Worm (Caenorhabditis elegans) whole organism, L4/young adult: ENCODE data around the gene F23F1.10.

Source experiments
- W03F9.2 ChIP-seq: fragments of 150-350 bp; optimal IDR thresholded peaks from 2 replicates; lab custom pipeline; 2014; ENCODE audit warnings: missing biosample characterization, missing genetic modification characterization
- dao-5 ChIP-seq: sonication (generic microtip); optimal IDR thresholded peaks from 2 replicates; lab custom pipeline; 2016; ENCODE audit warnings: missing genotype, missing genetic modification characterization, moderate library complexity, missing compliant biosample characterization
- him-1 ChIP-seq: sonication (generic microtip); optimal IDR thresholded peaks from 2 replicates; lab custom pipeline; 2016; ENCODE audit warnings: missing genotype, missing genetic modification reagents, missing genetic modification characterization, missing compliant biosample characterization

The F23F1.10 gene

DNA sequence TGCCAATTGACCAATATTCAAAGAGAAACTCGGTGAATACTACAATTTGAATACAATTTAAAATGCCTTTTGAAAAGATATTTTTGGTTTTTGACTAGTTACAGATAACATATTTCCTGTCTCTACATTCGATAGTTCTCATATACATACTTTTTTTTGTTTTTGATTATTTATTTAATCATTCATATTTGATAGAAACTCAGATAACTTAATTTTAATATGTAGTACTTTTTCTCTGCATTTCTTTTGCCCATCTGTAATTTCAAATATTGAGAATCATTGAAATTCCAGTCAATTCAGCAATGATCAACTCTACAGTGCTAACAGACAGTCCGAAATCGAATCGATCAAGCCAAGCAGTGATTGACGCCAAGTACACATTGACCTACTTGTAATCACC is 19.2 kb upstream of the F23F1.10 start, which contains the start of gene C23H3.2:
Gene C23H3.2 (plus strand): TSS at position 301 of the 400 bp plus-strand sequence.
- TF ChIP-seq dao-5 (tag; lab: Kevin White, UChicago) = no peak
- TF ChIP-seq W03F9.2 (tag; lab: Kevin White, UChicago) = no peak
- no peak for TF ChIP-seq him-1 (tag; lab: Kevin White, UChicago)

DNA sequence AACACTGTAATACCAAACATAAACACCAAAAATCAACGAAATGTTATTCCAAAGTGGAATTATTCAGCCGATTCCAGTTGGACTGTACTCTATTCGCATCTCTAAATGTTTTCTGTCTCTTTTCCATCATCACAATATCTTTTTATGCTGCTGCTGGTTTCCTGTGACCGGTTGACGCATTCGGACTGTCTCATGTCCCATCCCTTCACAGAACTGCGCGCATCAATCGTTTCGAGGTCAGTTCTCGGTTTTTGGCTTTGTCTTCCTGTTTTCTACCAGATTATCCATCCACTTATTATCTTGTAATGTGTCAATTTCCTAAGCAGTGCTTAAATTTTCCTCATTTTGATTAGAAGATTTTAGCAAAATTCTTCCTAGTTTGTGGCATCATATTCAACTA is 18.3 kb upstream of the F23F1.10 start:
- no peak for TF ChIP-seq W03F9.2 (tag; lab: Kevin White, UChicago)
- TF ChIP-seq dao-5 (tag; lab: Kevin White, UChicago) = no peak
- TF ChIP-seq him-1 (tag; lab: Kevin White, UChicago) = no peak

- TF ChIP-seq W03F9.2 (tag; lab: Kevin White, UChicago) = no peak
- TF ChIP-seq him-1 (tag; lab: Kevin White, UChicago) = no peak
- TF ChIP-seq dao-5 (tag; lab: Kevin White, UChicago) = no peak
These were observed 16.1 kb upstream of the F23F1.10 start for ce11 chrII:57873-58272.

ce11 chrII:57370-57769 is 15.6 kb upstream of the F23F1.10 start, which contains the start of gene ascc-1:
Gene ascc-1, plus strand, starts transcription at chrII:57670.
- no peak for TF ChIP-seq dao-5 (tag; lab: Kevin White, UChicago)
- no peak for TF ChIP-seq W03F9.2 (tag; lab: Kevin White, UChicago)
- no peak for TF ChIP-seq him-1 (tag; lab: Kevin White, UChicago)

DNA sequence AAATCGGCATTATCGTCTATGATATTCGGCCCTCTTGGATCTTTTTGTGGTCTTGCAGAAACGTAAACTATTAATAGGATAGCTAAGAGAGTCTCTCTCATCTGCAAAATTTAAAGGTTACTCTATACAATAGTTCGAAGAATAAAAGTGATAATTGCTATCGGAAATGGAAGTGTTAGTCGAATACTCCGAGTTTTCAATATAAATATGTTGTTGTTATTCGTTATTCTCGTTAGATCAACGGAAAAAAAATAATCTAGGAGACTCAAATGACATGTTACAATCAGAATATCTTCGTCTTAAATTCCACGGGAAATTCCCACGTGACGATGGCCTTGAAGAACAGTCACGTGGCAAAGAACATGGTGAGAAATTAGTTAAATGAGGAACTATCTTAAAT is 13.4 kb upstream of the F23F1.10 start, which contains the start of gene tre-5:
Gene tre-5 (minus strand): TSS at position 101 of the 400 bp plus-strand sequence.
- TF ChIP-seq him-1 (tag; lab: Kevin White, UChicago) (no peak), dao-5 (tag; lab: Kevin White, UChicago) (no peak), W03F9.2 (tag; lab: Kevin White, UChicago) (no peak)

ce11 chrII:51352-51751 is 9.6 kb upstream of the F23F1.10 start, which contains the start of gene sptl-1:
Gene sptl-1, plus strand, starts transcription at chrII:51652.
- TF ChIP-seq him-1 (tag; lab: Kevin White, UChicago) = no peak
- no peak for TF ChIP-seq dao-5 (tag; lab: Kevin White, UChicago)
- no peak for TF ChIP-seq W03F9.2 (tag; lab: Kevin White, UChicago)

- TF ChIP-seq him-1 (tag; lab: Kevin White, UChicago) = no peak
- no peak for TF ChIP-seq W03F9.2 (tag; lab: Kevin White, UChicago)
- TF ChIP-seq dao-5 (tag; lab: Kevin White, UChicago) = no peak
These were observed 9.1 kb upstream of the F23F1.10 start for ce11 chrII:50862-51261.

DNA sequence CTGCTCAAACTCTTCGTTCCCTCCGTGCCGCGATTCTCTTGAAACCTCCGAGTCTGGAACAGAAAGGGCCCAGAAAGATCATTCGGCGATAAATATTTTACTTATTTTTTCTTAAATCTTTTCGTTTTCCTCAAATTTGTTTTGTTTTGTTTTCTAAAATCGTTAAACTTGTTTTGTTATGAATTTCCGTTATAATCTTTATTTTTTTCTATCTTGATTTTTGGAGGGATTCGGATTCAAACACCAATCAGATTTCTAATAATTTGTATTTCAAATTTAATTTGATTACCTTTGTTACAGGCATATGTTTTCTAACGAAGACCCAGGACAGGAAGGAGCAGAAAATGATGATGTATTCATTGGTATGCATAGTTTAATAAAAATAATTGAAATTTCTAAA is 5.5 kb upstream of the F23F1.10 start, which contains the start of gene C23H3.5:
Gene C23H3.5 (plus strand): TSS at position 301 of the 400 bp plus-strand sequence.
- no peak for TF ChIP-seq him-1 (tag; lab: Kevin White, UChicago)
- TF ChIP-seq W03F9.2 (tag; lab: Kevin White, UChicago) = no peak
- no peak for TF ChIP-seq dao-5 (tag; lab: Kevin White, UChicago)

- TF ChIP-seq him-1 (tag; lab: Kevin White, UChicago) (no peak), W03F9.2 (tag; lab: Kevin White, UChicago) (no peak), dao-5 (tag; lab: Kevin White, UChicago) (no peak)
These were observed 4.3 kb upstream of the F23F1.10 start, which contains the start of gene rpt-4 for ce11 chrII:46116-46515. Gene rpt-4, minus strand, starts transcription at chrII:46216.

ce11 chrII:44740-45139 is 3.0 kb upstream of the F23F1.10 start, which contains the start of gene rpoa-49:
Gene rpoa-49, plus strand, starts transcription at chrII:45040.
- TF ChIP-seq him-1 (tag; lab: Kevin White, UChicago) (no peak), W03F9.2 (tag; lab: Kevin White, UChicago) (no peak), dao-5 (tag; lab: Kevin White, UChicago) (no peak)

- TF ChIP-seq him-1 (tag; lab: Kevin White, UChicago) (no peak), W03F9.2 (tag; lab: Kevin White, UChicago) (peak; percentile 79)
These were observed 1.9 kb upstream of the F23F1.10 start, which contains the start of gene nfyc-1 for ce11 chrII:43640-44039. Gene nfyc-1, plus strand, starts transcription at chrII:43907.

ce11 chrII:39437-39836 is 2.3 kb downstream of the F23F1.10 start, which contains the start of gene spp-24:
Gene spp-24, minus strand, starts transcription at chrII:39537.
- TF ChIP-seq dao-5 (tag; lab: Kevin White, UChicago) (no peak), him-1 (tag; lab: Kevin White, UChicago) (no peak), W03F9.2 (tag; lab: Kevin White, UChicago) (no peak)

ce11 chrII:37213-37612 is 4.6 kb downstream of the F23F1.10 start, which contains the start of gene F23F1.6:
Gene F23F1.6, minus strand, starts transcription at chrII:37313.
- TF ChIP-seq dao-5 (tag; lab: Kevin White, UChicago) (no peak), him-1 (tag; lab: Kevin White, UChicago) (no peak), W03F9.2 (tag; lab: Kevin White, UChicago) (no peak)

DNA sequence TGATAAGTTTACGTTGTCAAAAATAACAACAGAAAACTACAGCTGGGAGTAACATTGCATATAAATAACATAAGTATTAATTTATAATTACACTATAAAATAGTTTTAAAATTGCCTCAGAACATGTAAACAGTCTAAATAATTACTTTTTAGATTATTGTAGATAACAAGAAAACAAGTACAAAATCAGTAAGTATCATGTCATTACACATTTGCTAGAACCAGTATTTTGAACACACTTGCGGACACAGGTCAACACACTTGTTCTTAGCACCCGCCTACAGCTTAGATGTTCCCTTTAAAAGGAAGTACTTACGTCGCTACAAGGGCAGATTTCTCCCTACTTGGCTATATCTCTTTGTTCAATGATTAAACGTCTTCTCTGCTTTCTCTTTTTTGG is 7.9 kb downstream of the F23F1.10 start, which contains the start of gene F23F1.2:
Gene F23F1.2 (plus strand): TSS at position 301 of the 400 bp plus-strand sequence.
- TF ChIP-seq dao-5 (tag; lab: Kevin White, UChicago) = no peak
- TF ChIP-seq W03F9.2 (tag; lab: Kevin White, UChicago) = no peak
- TF ChIP-seq him-1 (tag; lab: Kevin White, UChicago) = no peak
